Worm (Caenorhabditis elegans): ENCODE data around the gene clec-20.

DNA sequence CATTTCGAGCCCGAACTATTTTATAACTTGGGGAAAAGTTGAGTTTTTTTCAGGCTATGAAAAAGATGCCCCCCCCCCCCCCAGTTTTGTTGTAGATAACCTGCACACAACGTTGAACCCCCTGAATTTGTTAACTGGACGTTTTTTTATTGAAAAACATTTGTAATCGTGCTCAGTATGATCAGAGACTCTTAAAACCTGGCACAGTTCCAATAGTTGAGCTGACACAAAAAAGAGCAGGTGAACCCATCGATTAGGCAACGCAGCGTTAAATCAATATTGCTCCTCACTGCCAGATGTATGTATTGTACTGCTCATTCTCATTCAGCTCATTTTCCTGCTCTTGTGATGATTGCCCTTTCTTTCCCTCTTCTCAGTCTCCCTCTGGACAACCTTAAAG is 49.4 kb downstream of the clec-20 start, which contains the start of gene K05F6.12:
- TF ChIP-seq gei-8 (GFP tag; optimal IDR thresholded peaks at IDR 0.05) (no peak), nhr-111 (GFP tag; optimal IDR thresholded peaks at IDR 0.05) (no peak), mdt-29 (GFP tag; IDR thresholded peaks at IDR 0.05) (no peak), lin-15B (tag; optimal IDR thresholded peaks at IDR 0.05) (no peak), mdl-1 (tag; optimal IDR thresholded peaks at IDR 0.05) (no peak)

Measured in whole organism, L4 larva.